Fruit fly (Drosophila melanogaster) whole organism, embryonic: ENCODE results near the gene east.

Source experiments
- Abd-B ChIP-seq: fragments of 200-800 bp; sonication (Bioruptor generic); optimal IDR thresholded peaks from 2 replicates; lab custom pipeline; 2018; ENCODE audit warnings: missing biosample characterization, mild to moderate bottlenecking, missing genetic modification characterization, moderate library complexity
- CG10543 ChIP-seq: fragments of 200-800 bp; sonication (Bioruptor generic); optimal IDR thresholded peaks from 3 replicates; lab custom pipeline; 2017; ENCODE audit warnings: missing biosample characterization, mild to moderate bottlenecking, missing genetic modification characterization, moderate library complexity
- CG11093 ChIP-seq: fragments of 200-800 bp; sonication (Bioruptor generic); IDR thresholded peaks from 3 replicates; pipeline ENCODE4 v1.3.6; 2022; ENCODE audit warnings: missing biosample characterization, missing genetic modification characterization
- CG11456 ChIP-seq: fragments of 200-800 bp; sonication (Bioruptor generic); IDR thresholded peaks from 3 replicates; pipeline ENCODE4 v1.3.6; 2022; ENCODE audit warnings: missing biosample characterization, missing genetic modification characterization
- CG12071 ChIP-seq: fragments of 200-800 bp; sonication (Bioruptor generic); optimal IDR thresholded peaks from 3 replicates; lab custom pipeline; 2018; ENCODE audit warnings: missing biosample characterization, mild to moderate bottlenecking, missing genetic modification characterization
- CG12219 ChIP-seq: fragments of 200-800 bp; sonication (Bioruptor generic); optimal IDR thresholded peaks from 3 replicates; lab custom pipeline; 2018; ENCODE audit warnings: missing biosample characterization, mild to moderate bottlenecking, missing genetic modification characterization
- CG12391 ChIP-seq: fragments of 200-800 bp; sonication (Bioruptor generic); optimal IDR thresholded peaks from 3 replicates; lab custom pipeline; 2018; ENCODE audit warnings: missing biosample characterization, mild to moderate bottlenecking, missing genetic modification characterization, moderate library complexity
- CG16779 ChIP-seq: fragments of 200-800 bp; sonication (Bioruptor generic); IDR thresholded peaks from 2 replicates; pipeline ENCODE4 v1.3.6; 2022; ENCODE audit warnings: missing biosample characterization, missing genetic modification characterization
- CG17186 ChIP-seq: fragments of 200-800 bp; sonication (Bioruptor generic); optimal IDR thresholded peaks from 3 replicates; lab custom pipeline; 2017; ENCODE audit warnings: missing biosample characterization, missing genetic modification reagents, missing genetic modification characterization
- CG18011 ChIP-seq: fragments of 200-800 bp; sonication (Bioruptor generic); optimal IDR thresholded peaks from 2 replicates; lab custom pipeline; 2017; ENCODE audit warnings: missing biosample characterization, missing genetic modification characterization, mild to moderate bottlenecking, moderate library complexity, missing genotype
- CG2202 ChIP-seq: fragments of 200-800 bp; sonication (Bioruptor generic); optimal IDR thresholded peaks from 2 replicates; lab custom pipeline; 2018; ENCODE audit warnings: missing biosample characterization, mild to moderate bottlenecking, missing genetic modification characterization
- CG31224 ChIP-seq: fragments of 200-800 bp; sonication (Bioruptor generic); IDR thresholded peaks from 2 replicates; pipeline ENCODE4 v1.3.6; 2022; ENCODE audit warnings: missing biosample characterization, missing genetic modification characterization
- CG31388 ChIP-seq: fragments of 200-800 bp; sonication (Bioruptor generic); optimal IDR thresholded peaks from 2 replicates; lab custom pipeline; 2016; ENCODE audit warnings: missing biosample characterization, missing genetic modification characterization
- CG33213 ChIP-seq: fragments of 200-800 bp; sonication (Bioruptor generic); optimal IDR thresholded peaks from 3 replicates; lab custom pipeline; 2016; ENCODE audit warnings: missing biosample characterization, missing genetic modification characterization
- CG6272 ChIP-seq: fragments of 200-800 bp; sonication (Bioruptor generic); IDR thresholded peaks from 2 replicates; pipeline ENCODE4 v1.3.6; 2022; ENCODE audit warnings: missing biosample characterization, missing genetic modification characterization
- CG6813 ChIP-seq: fragments of 200-800 bp; sonication (Bioruptor generic); optimal IDR thresholded peaks from 2 replicates; lab custom pipeline; 2017; ENCODE audit warnings: missing biosample characterization, missing genetic modification characterization, mild to moderate bottlenecking, moderate library complexity, missing genetic modification reagents
- Chrac-16 ChIP-seq: fragments of 200-800 bp; sonication (Bioruptor generic); optimal IDR thresholded peaks from 3 replicates; lab custom pipeline; 2016; ENCODE audit warnings: missing biosample characterization, missing genetic modification characterization
- Dip3 ChIP-seq: fragments of 200-800 bp; sonication (Bioruptor generic); optimal IDR thresholded peaks from 3 replicates; lab custom pipeline; 2016; ENCODE audit warnings: missing biosample characterization, missing genetic modification characterization
- ERR ChIP-seq: fragments of 200-800 bp; sonication (Bioruptor generic); optimal IDR thresholded peaks from 2 replicates; lab custom pipeline; 2016; ENCODE audit warnings: missing biosample characterization, missing genetic modification characterization
- Fer2 ChIP-seq: fragments of 200-800 bp; sonication (Bioruptor generic); optimal IDR thresholded peaks from 2 replicates; lab custom pipeline; 2018; ENCODE audit warnings: missing biosample characterization, mild to moderate bottlenecking, missing genetic modification characterization, moderate library complexity
- Hr3 ChIP-seq: fragments of 200-800 bp; sonication (Bioruptor generic); optimal IDR thresholded peaks from 3 replicates; lab custom pipeline; 2016; ENCODE audit warnings: missing biosample characterization, missing genetic modification characterization
- Hr39 ChIP-seq: fragments of >200 bp; optimal IDR thresholded peaks from 2 replicates; lab custom pipeline; 2017
- Kr ChIP-seq: fragments of 200-800 bp; sonication (Bioruptor generic); optimal IDR thresholded peaks from 2 replicates; lab custom pipeline; 2017; ENCODE audit warnings: missing biosample characterization, mild to moderate bottlenecking, missing genetic modification characterization
- NFAT ChIP-seq: fragments of 200-800 bp; sonication (Bioruptor generic); IDR thresholded peaks from 2 replicates; pipeline ENCODE4 v1.3.6; 2022; ENCODE audit warnings: missing biosample characterization, missing genetic modification characterization
- NfI ChIP-seq: fragments of 200-800 bp; sonication (Bioruptor generic); optimal IDR thresholded peaks from 3 replicates; lab custom pipeline; 2018; ENCODE audit warnings: missing biosample characterization, mild to moderate bottlenecking, missing genetic modification characterization, moderate library complexity
- Opbp ChIP-seq: fragments of 200-800 bp; sonication (Bioruptor generic); IDR thresholded peaks from 3 replicates; pipeline ENCODE4 v1.3.6; 2022; ENCODE audit warnings: missing biosample characterization, missing genetic modification characterization; ENCODE audit not compliant: partially characterized antibody
- Ssrp ChIP-seq: fragments of 200-800 bp; sonication (Bioruptor generic); optimal IDR thresholded peaks from 2 replicates; lab custom pipeline; 2018; ENCODE audit warnings: missing biosample characterization, mild to moderate bottlenecking, missing genetic modification characterization, moderate library complexity
- TFAM ChIP-seq: fragments of 200-800 bp; sonication (Bioruptor generic); optimal IDR thresholded peaks from 2 replicates; lab custom pipeline; 2017; ENCODE audit warnings: missing biosample characterization, missing genetic modification characterization, inconsistent platforms
- Taf1 ChIP-seq: fragments of 200-800 bp; sonication (Bioruptor generic); IDR thresholded peaks from 2 replicates; pipeline ENCODE4 v1.3.6; 2022; ENCODE audit warnings: missing biosample characterization, missing genetic modification characterization
- ab ChIP-seq: fragments of 200-800 bp; sonication (Bioruptor generic); optimal IDR thresholded peaks from 2 replicates; lab custom pipeline; 2016; ENCODE audit warnings: missing biosample characterization, missing genetic modification characterization
- ash1 ChIP-seq: fragments of 200-800 bp; sonication (Bioruptor generic); optimal IDR thresholded peaks from 2 replicates; lab custom pipeline; 2018; ENCODE audit warnings: missing biosample characterization, mild to moderate bottlenecking, missing genetic modification characterization
- bsh ChIP-seq, 2 experiments: fragments of 200-800 bp; sonication (Bioruptor generic); optimal IDR thresholded peaks; 2 replicates each; lab custom pipeline; 2017 to 2018; ENCODE audit warnings: mild to moderate bottlenecking in 2 of 2, missing biosample characterization in 2 of 2, missing genetic modification characterization in 2 of 2, moderate library complexity in 1 of 2
- cato ChIP-seq: fragments of 200-800 bp; sonication (Bioruptor generic); optimal IDR thresholded peaks from 2 replicates; lab custom pipeline; 2016; ENCODE audit warnings: missing biosample characterization, missing genetic modification characterization, borderline replicate concordance
- cg ChIP-seq: fragments of 200-800 bp; sonication (Bioruptor generic); optimal IDR thresholded peaks from 3 replicates; lab custom pipeline; 2019; ENCODE audit warnings: missing biosample characterization, mild to moderate bottlenecking, missing genetic modification characterization, moderate library complexity
- chm ChIP-seq: fragments of 200-800 bp; sonication (Bioruptor generic); IDR thresholded peaks from 2 replicates; pipeline ENCODE4 v1.3.6; 2022; ENCODE audit warnings: missing biosample characterization, missing genetic modification characterization
- cwo ChIP-seq: fragments of 200-800 bp; sonication (Bioruptor generic); optimal IDR thresholded peaks from 3 replicates; lab custom pipeline; 2017; ENCODE audit warnings: missing biosample characterization, missing genetic modification characterization, mild to moderate bottlenecking, moderate library complexity, missing genetic modification reagents
- emc ChIP-seq: fragments of 200-800 bp; sonication (Bioruptor generic); optimal IDR thresholded peaks from 2 replicates; lab custom pipeline; 2016; ENCODE audit warnings: missing biosample characterization, missing genetic modification characterization
- grau ChIP-seq: fragments of 200-800 bp; optimal IDR thresholded peaks from 3 replicates; lab custom pipeline; 2019; ENCODE audit warnings: missing biosample characterization, mild to moderate bottlenecking, missing genetic modification characterization, moderate library complexity
- insv ChIP-seq, 2 experiments: fragments of 200-800 bp; sonication (Bioruptor generic); optimal IDR thresholded peaks; 3 replicates each; lab custom pipeline; 2016 to 2018; ENCODE audit warnings: missing biosample characterization in 2 of 2, missing genetic modification characterization in 2 of 2
- nerfin-1 ChIP-seq: fragments of 200-800 bp; sonication (Bioruptor generic); optimal IDR thresholded peaks from 3 replicates; lab custom pipeline; 2019; ENCODE audit warnings: missing biosample characterization, mild to moderate bottlenecking, missing genetic modification characterization, moderate library complexity
- prd ChIP-seq, 3 experiments: fragments of >200 bp in 2 of 3; fragments of 200-800 bp in 1 of 3; sonication (Bioruptor generic) in 1 of 3; optimal IDR thresholded peaks in 2 of 3; IDR thresholded peaks in 1 of 3; 2 replicates in 2 of 3; 3 replicates in 1 of 3; pipeline versions ENCODE4 v1.3.6 to Lab custom; 2017 to 2022; ENCODE audit warnings: missing biosample characterization in 1 of 3, missing genetic modification characterization in 1 of 3
- ro ChIP-seq: fragments of 200-800 bp; sonication (Bioruptor generic); IDR thresholded peaks from 2 replicates; pipeline ENCODE4 v1.3.6; 2022; ENCODE audit warnings: missing biosample characterization, missing genetic modification characterization
- sqz ChIP-seq: fragments of 200-800 bp; sonication (Bioruptor generic); optimal IDR thresholded peaks from 3 replicates; lab custom pipeline; 2018; ENCODE audit warnings: missing biosample characterization, mild to moderate bottlenecking, missing genetic modification characterization
- tio ChIP-seq: fragments of 200-800 bp; sonication (Bioruptor generic); optimal IDR thresholded peaks from 2 replicates; lab custom pipeline; 2017; ENCODE audit warnings: missing biosample characterization, missing genetic modification characterization, inconsistent platforms
- vfl ChIP-seq: fragments of 200-800 bp; sonication (Bioruptor generic); optimal IDR thresholded peaks from 2 replicates; lab custom pipeline; 2016; ENCODE audit warnings: missing biosample characterization, missing genetic modification characterization
- wek ChIP-seq: fragments of 200-800 bp; sonication (Bioruptor generic); optimal IDR thresholded peaks from 3 replicates; lab custom pipeline; 2018; ENCODE audit warnings: missing biosample characterization, mild to moderate bottlenecking, missing genetic modification characterization, moderate library complexity
- zfh1 ChIP-seq: fragments of 200-800 bp; sonication (Bioruptor generic); IDR thresholded peaks from 3 replicates; pipeline ENCODE4 v1.3.6; 2022; ENCODE audit warnings: missing biosample characterization, missing genetic modification characterization

east gene

DNA sequence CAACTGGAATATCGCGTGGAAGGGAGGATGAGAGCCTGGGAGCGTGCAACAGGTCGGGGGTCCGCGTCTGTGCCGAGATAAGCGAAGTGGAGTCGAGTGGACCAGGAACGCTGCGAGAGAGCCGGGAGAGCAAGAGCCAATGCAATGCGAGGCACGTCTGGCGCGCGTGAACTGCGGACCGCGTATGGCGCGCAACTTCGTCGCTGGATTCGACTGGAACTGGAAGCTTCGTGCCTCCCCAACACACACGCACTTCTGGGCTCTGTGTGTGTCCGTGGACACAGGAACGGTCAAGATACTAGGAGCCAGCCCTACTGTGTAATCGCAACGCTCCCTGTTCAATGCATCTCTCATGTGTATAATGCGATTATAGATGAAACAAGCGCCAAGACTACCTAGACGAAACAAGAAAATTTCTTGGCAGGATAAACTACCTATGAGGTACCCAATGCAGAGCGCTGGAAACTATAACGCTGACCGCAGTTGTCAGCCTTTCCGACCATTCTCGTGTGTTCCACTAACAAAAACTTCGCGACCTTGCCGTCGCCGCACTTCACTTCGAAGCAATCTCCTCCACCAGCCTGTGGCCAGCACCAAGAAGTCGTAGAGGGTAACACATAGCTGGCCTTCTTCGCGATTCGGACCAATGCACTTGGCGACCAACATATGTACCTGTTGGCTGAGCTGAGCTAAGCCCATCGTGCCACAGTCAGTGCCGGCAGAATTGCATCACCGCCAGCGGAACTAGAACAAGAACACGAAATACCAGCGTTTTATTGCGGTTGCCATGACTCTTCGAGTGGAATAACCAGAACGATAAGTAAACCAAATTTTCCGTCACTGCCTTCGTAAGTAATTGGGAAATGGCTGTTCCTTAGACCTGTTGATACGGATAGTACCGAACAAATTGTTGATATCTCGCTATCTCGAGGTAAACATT, 61.5 kb downstream of the east start, which contains the start of gene Rtca (continued):
- TF ChIP-seq bsh (GFP tag; optimal IDR thresholded peaks at IDR 0.05; lab: Kevin White, UChicago): peak; percentile 66 to 75
- TF ChIP-seq prd (optimal IDR thresholded peaks at IDR 0.05; lab: Kevin White, UChicago): no peak
- peak; percentile 74 for TF ChIP-seq prd (GFP tag; IDR thresholded peaks at IDR 0.05; lab: Robert Waterston, UW)
- no peak for TF ChIP-seq tio (GFP tag; lab: Kevin White, UChicago)
- no peak for TF ChIP-seq wek (GFP tag; lab: Kevin White, UChicago)
- peak; percentile 77 for TF ChIP-seq NfI
- TF ChIP-seq CG33213: no peak
- peak; percentile 79 for TF ChIP-seq grau (tag; lab: Kevin White, UChicago)
- TF ChIP-seq CG18011: peak; percentile 21
- no peak for TF ChIP-seq ash1 (GFP tag; lab: Kevin White, UChicago)
- TF ChIP-seq CG10543 (GFP tag; lab: Kevin White, UChicago): peak; percentile 58
- no peak for TF ChIP-seq sqz (GFP tag; lab: Kevin White, UChicago)
- TF ChIP-seq CG12391 (tag; lab: Kevin White, UChicago): peak; percentile 68
- TF ChIP-seq ab (GFP tag; lab: Kevin White, UChicago): no peak
- no peak for TF ChIP-seq TFAM
- peak; percentile 26 for TF ChIP-seq ERR (GFP tag; lab: Kevin White, UChicago)
- TF ChIP-seq chm (GFP tag; lab: Robert Waterston, UW): no peak
- peak; percentile 25; the same call in 1 of the 2 replicates for TF ChIP-seq Taf1 (GFP tag; lab: Robert Waterston, UW)
- TF ChIP-seq cg (GFP tag; lab: Kevin White, UChicago): peak; percentile 63
- TF ChIP-seq CG17186 (GFP tag; lab: Kevin White, UChicago): no peak
- TF ChIP-seq CG6272 (GFP tag; lab: Robert Waterston, UW): 0 out of 2 replicates have a peak, but pooled peaks have one; percentile 17
- TF ChIP-seq CG12219 (GFP tag; lab: Kevin White, UChicago): peak; percentile 55
- no peak for TF ChIP-seq cato (GFP tag; lab: Kevin White, UChicago)
- TF ChIP-seq Opbp (GFP tag; lab: Robert Waterston, UW): no peak
- no peak for TF ChIP-seq CG2202 (tag; lab: Kevin White, UChicago)
- peak; percentile 48; the same call in 1 of the 2 replicates for TF ChIP-seq CG31224 (GFP tag; lab: Robert Waterston, UW)
- no peak for TF ChIP-seq insv (GFP tag; optimal IDR thresholded peaks at IDR 0.05; lab: Kevin White, UChicago)
- TF ChIP-seq CG11093 (GFP tag; lab: Robert Waterston, UW): peak; percentile 38; the same call in 1 of the 3 replicates
- 0 out of 2 replicates have a peak, but pooled peaks have one; percentile 11 for TF ChIP-seq ro (GFP tag; lab: Robert Waterston, UW)
- peak; percentile 60 for TF ChIP-seq Hr3
- TF ChIP-seq CG31388 (GFP tag; lab: Kevin White, UChicago): no peak
- peak; percentile 50 for TF ChIP-seq Chrac-16
- TF ChIP-seq CG12071 (GFP tag; lab: Kevin White, UChicago): peak; percentile 59
- no peak for TF ChIP-seq Fer2 (tag; lab: Kevin White, UChicago)
- no peak for TF ChIP-seq NFAT (GFP tag; lab: Robert Waterston, UW)
- TF ChIP-seq nerfin-1 (tag; lab: Kevin White, UChicago): peak; percentile 15
- peak; percentile 15 for TF ChIP-seq emc
- no peak for TF ChIP-seq CG16779
- peak; percentile 62; the same call in 1 of the 3 replicates for TF ChIP-seq CG11456 (GFP tag; lab: Robert Waterston, UW)
- TF ChIP-seq zfh1 (GFP tag; lab: Robert Waterston, UW): peak; percentile 41; the same call in 1 of the 3 replicates
- peak; percentile 18 for TF ChIP-seq Dip3 (GFP tag; lab: Kevin White, UChicago)
- TF ChIP-seq vfl (GFP tag; lab: Kevin White, UChicago): peak; percentile 44
- TF ChIP-seq Kr (GFP tag; lab: Kevin White, UChicago): no peak
- peak; percentile 67 for TF ChIP-seq CG6813 (GFP tag; lab: Kevin White, UChicago)
- peak; percentile 73 for TF ChIP-seq cwo
- peak; percentile 37 for TF ChIP-seq Abd-B
- peak; percentile 47 for TF ChIP-seq Ssrp (tag; lab: Kevin White, UChicago)
- TF ChIP-seq Hr39 (lab: Kevin White, UChicago): no peak
